Fruit fly (Drosophila melanogaster): Measurements from ENCODE around the gene CG12355.

The CG12355 gene

DNA sequence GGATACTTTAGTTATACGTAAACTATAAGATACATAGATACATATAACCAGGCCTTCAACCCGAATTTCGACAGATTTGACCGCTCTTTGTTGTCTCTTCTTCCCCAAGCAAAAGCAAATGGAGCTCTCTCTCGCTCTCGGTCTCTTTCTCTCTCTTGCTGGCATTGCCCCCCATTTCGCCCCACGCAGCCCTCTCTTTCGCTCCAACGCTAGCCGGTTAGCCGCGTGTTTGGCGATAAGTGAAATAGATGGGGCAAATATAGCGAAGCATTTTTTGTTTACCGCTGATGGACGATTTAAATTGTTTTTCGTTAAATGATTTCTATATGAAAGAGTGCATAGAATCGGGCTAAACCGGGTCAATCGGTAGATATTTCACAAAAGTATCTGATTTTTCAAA lies 19.1 kb upstream of the CG12355 start (continued):
- TF ChIP-seq run (tag; optimal IDR thresholded peaks at IDR 0.05) (no peak), Dip2 (GFP tag; IDR thresholded peaks at IDR 0.05) (no peak), CG3838 (GFP tag; optimal IDR thresholded peaks at IDR 0.05) (no peak), ken (GFP tag; IDR thresholded peaks at IDR 0.05) (no peak), CG7357 (GFP tag; IDR thresholded peaks at IDR 0.05) (no peak), CG15073 (GFP tag; optimal IDR thresholded peaks at IDR 0.05) (no peak), otp (GFP tag; IDR thresholded peaks at IDR 0.05) (peak; percentile 38; the same call in 1 of the 3 replicates), pzg (GFP tag; optimal IDR thresholded peaks at IDR 0.05) (no peak), CG16815 (GFP tag; optimal IDR thresholded peaks at IDR 0.05) (no peak), Trl (optimal IDR thresholded peaks at IDR 0.05) (peak; percentile 94 to 97), Trl (GFP tag; optimal IDR thresholded peaks at IDR 0.05) (peak; percentile 17), lab (GFP tag; optimal IDR thresholded peaks at IDR 0.05) (peak; percentile 49), CG9932 (GFP tag; IDR thresholded peaks at IDR 0.05) (no peak), hbn (GFP tag; IDR thresholded peaks at IDR 0.05; ENCODE audit: partially characterized antibody) (peak; percentile 25; the same call in 1 of the 2 replicates), Max (GFP tag; optimal IDR thresholded peaks at IDR 0.05) (peak; percentile 35), caup (GFP tag; optimal IDR thresholded peaks at IDR 0.05; ENCODE audit: severe bottlenecking) (no peak), Dad (GFP tag; optimal IDR thresholded peaks at IDR 0.05) (no peak), aop (GFP tag; IDR thresholded peaks at IDR 0.05) (no peak), fru (optimal IDR thresholded peaks at IDR 0.05) (no peak), NfI (GFP tag; optimal IDR thresholded peaks at IDR 0.05) (no peak), lbe (GFP tag; optimal IDR thresholded peaks at IDR 0.05) (no peak), abd-A (tag; optimal IDR thresholded peaks at IDR 0.05) (peak; percentile 86), Ada2b (GFP tag; IDR thresholded peaks at IDR 0.05) (no peak), nom (GFP tag; optimal IDR thresholded peaks at IDR 0.05) (peak; percentile 22), CG11398 (GFP tag; optimal IDR thresholded peaks at IDR 0.05) (no peak), chif (GFP tag; optimal IDR thresholded peaks at IDR 0.05) (no peak), tna (GFP tag; IDR thresholded peaks at IDR 0.05; ENCODE audit: partially characterized antibody) (peak; percentile 11; the same call in 1 of the 2 replicates), CG1233 (GFP tag; optimal IDR thresholded peaks at IDR 0.05) (peak; percentile 3), CG12769 (tag; optimal IDR thresholded peaks at IDR 0.05) (peak; percentile 66), HLH4C (GFP tag; IDR thresholded peaks at IDR 0.05; ENCODE audit: partially characterized antibody) (0 out of 3 replicates have a peak, but pooled peaks have one; percentile 7), fd3F (GFP tag; optimal IDR thresholded peaks at IDR 0.05) (no peak), sens-2 (GFP tag; IDR thresholded peaks at IDR 0.05) (no peak), Atf6 (GFP tag; IDR thresholded peaks at IDR 0.05) (no peak), CG2199 (GFP tag; IDR thresholded peaks at IDR 0.05) (peak; percentile 40; the same call in 1 of the 3 replicates), CG4282 (GFP tag; optimal IDR thresholded peaks at IDR 0.05) (no peak), tap (tag; optimal IDR thresholded peaks at IDR 0.05) (no peak), hth (optimal IDR thresholded peaks at IDR 0.05) (no peak), bowl (GFP tag; IDR thresholded peaks at IDR 0.05) (no peak), nau (GFP tag; optimal IDR thresholded peaks at IDR 0.05) (no peak), vnd (GFP tag; IDR thresholded peaks at IDR 0.05; ENCODE audit: partially characterized antibody) (no peak), ara (GFP tag; IDR thresholded peaks at IDR 0.05) (no peak), da (GFP tag; optimal IDR thresholded peaks at IDR 0.05) (no peak), al (GFP tag; IDR thresholded peaks at IDR 0.05) (no peak), Dp (GFP tag; optimal IDR thresholded peaks at IDR 0.05) (peak; percentile 5), Optix (GFP tag; IDR thresholded peaks at IDR 0.05) (no peak), dm (GFP tag; optimal IDR thresholded peaks at IDR 0.05) (peak; percentile 17), CG6654 (GFP tag; optimal IDR thresholded peaks at IDR 0.05) (no peak), CHES-1-like (GFP tag; optimal IDR thresholded peaks at IDR 0.05) (peak; percentile 60), CG1832 (GFP tag; optimal IDR thresholded peaks at IDR 0.05) (peak; percentile 82), jing (GFP tag; optimal IDR thresholded peaks at IDR 0.05) (no peak), hkb (optimal IDR thresholded peaks at IDR 0.05) (no peak), hkb (GFP tag; IDR thresholded peaks at IDR 0.05) (0 out of 2 replicates have a peak, but pooled peaks have one; percentile 10), h (optimal IDR thresholded peaks at IDR 0.05) (no peak)
